Worm (Caenorhabditis elegans) whole organism, midembryonic: Measurements from ENCODE around the gene ZC373.3.

Source experiments
- T22C8.4 ChIP-seq: fragments of 200-800 bp; sonication (Bioruptor generic); IDR thresholded peaks from 2 replicates; pipeline ENCODE4 v1.3.6; 2022; ENCODE audit warnings: missing genetic modification characterization, missing compliant biosample characterization
- cog-1 ChIP-seq: sonication (generic microtip); optimal IDR thresholded peaks from 2 replicates; lab custom pipeline; 2016; ENCODE audit warnings: missing genetic modification characterization, missing compliant biosample characterization
- flt-1 ChIP-seq: fragments of 200-800 bp; sonication (Bioruptor generic); IDR thresholded peaks from 2 replicates; pipeline ENCODE4 v1.3.6; 2022; ENCODE audit warnings: missing genetic modification characterization, missing compliant biosample characterization
- klf-2 ChIP-seq: fragments of 200-800 bp; sonication (Bioruptor generic); conservative IDR thresholded peaks from 2 replicates; pipeline ENCODE4 v1.3.6; 2022; ENCODE audit warnings: missing genetic modification reagents, missing genetic modification characterization, missing compliant biosample characterization
- med-1 ChIP-seq: sonication (generic microtip); optimal IDR thresholded peaks from 2 replicates; lab custom pipeline; 2017; ENCODE audit warnings: missing genetic modification characterization, mild to moderate bottlenecking, missing compliant biosample characterization, antibody characterized with exemption, missing genetic modification reagents; ENCODE audit not compliant: insufficient read depth
- ref-1 ChIP-seq: fragments of 200-800 bp; sonication (Bioruptor generic); conservative IDR thresholded peaks from 2 replicates; pipeline ENCODE4 v1.3.6; 2022; ENCODE audit warnings: missing genetic modification reagents, missing genetic modification characterization, missing compliant biosample characterization
- tab-1 ChIP-seq: fragments of 200-800 bp; sonication (Bioruptor generic); IDR thresholded peaks from 2 replicates; pipeline ENCODE4 v1.3.6; 2022; ENCODE audit warnings: missing genetic modification characterization, missing compliant biosample characterization
- ztf-23 ChIP-seq: fragments of 200-800 bp; sonication (Bioruptor generic); IDR thresholded peaks from 2 replicates; pipeline ENCODE4 v1.3.6; 2022; ENCODE audit warnings: missing genetic modification reagents, missing genetic modification characterization, missing compliant biosample characterization
- ztf-29 ChIP-seq: fragments of 200-800 bp; sonication (Bioruptor generic); IDR thresholded peaks from 2 replicates; pipeline ENCODE4 v1.3.6; 2022; ENCODE audit warnings: missing genetic modification reagents, missing genetic modification characterization, missing compliant biosample characterization

- TF ChIP-seq tab-1, result no peak
- TF ChIP-seq ztf-23, result no peak
- no peak for TF ChIP-seq cog-1 (tag; lab: Kevin White, UChicago)
- no peak for TF ChIP-seq med-1
- no peak for TF ChIP-seq ztf-29 (GFP tag; lab: Robert Waterston, UW)
- TF ChIP-seq klf-2 (GFP tag; lab: Robert Waterston, UW), result no peak
- no peak for TF ChIP-seq T22C8.4 (GFP tag; lab: Robert Waterston, UW)
- no peak for TF ChIP-seq flt-1 (GFP tag; lab: Robert Waterston, UW)
- no peak for TF ChIP-seq ref-1 (GFP tag; lab: Robert Waterston, UW)
These were observed 24.7 kb downstream of the ZC373.3 start for ce11 chrX:10085073-10085472.
